Worm (Caenorhabditis elegans) whole organism, midembryonic: ENCODE data around the gene gsp-1.

Experiments used
- T22C8.4 ChIP-seq: fragments of 200-800 bp; sonication (Bioruptor generic); IDR thresholded peaks from 2 replicates; pipeline ENCODE4 v1.3.6; 2022; ENCODE audit warnings: missing genetic modification characterization, missing compliant biosample characterization
- cog-1 ChIP-seq: sonication (generic microtip); optimal IDR thresholded peaks from 2 replicates; lab custom pipeline; 2016; ENCODE audit warnings: missing genetic modification characterization, missing compliant biosample characterization
- flt-1 ChIP-seq: fragments of 200-800 bp; sonication (Bioruptor generic); IDR thresholded peaks from 2 replicates; pipeline ENCODE4 v1.3.6; 2022; ENCODE audit warnings: missing genetic modification characterization, missing compliant biosample characterization
- klf-2 ChIP-seq: fragments of 200-800 bp; sonication (Bioruptor generic); conservative IDR thresholded peaks from 2 replicates; pipeline ENCODE4 v1.3.6; 2022; ENCODE audit warnings: missing genetic modification reagents, missing genetic modification characterization, missing compliant biosample characterization
- med-1 ChIP-seq: sonication (generic microtip); optimal IDR thresholded peaks from 2 replicates; lab custom pipeline; 2017; ENCODE audit warnings: missing genetic modification characterization, mild to moderate bottlenecking, missing compliant biosample characterization, antibody characterized with exemption, missing genetic modification reagents; ENCODE audit not compliant: insufficient read depth
- ref-1 ChIP-seq: fragments of 200-800 bp; sonication (Bioruptor generic); conservative IDR thresholded peaks from 2 replicates; pipeline ENCODE4 v1.3.6; 2022; ENCODE audit warnings: missing genetic modification reagents, missing genetic modification characterization, missing compliant biosample characterization
- tab-1 ChIP-seq: fragments of 200-800 bp; sonication (Bioruptor generic); IDR thresholded peaks from 2 replicates; pipeline ENCODE4 v1.3.6; 2022; ENCODE audit warnings: missing genetic modification characterization, missing compliant biosample characterization
- ztf-23 ChIP-seq: fragments of 200-800 bp; sonication (Bioruptor generic); IDR thresholded peaks from 2 replicates; pipeline ENCODE4 v1.3.6; 2022; ENCODE audit warnings: missing genetic modification reagents, missing genetic modification characterization, missing compliant biosample characterization
- ztf-29 ChIP-seq: fragments of 200-800 bp; sonication (Bioruptor generic); IDR thresholded peaks from 2 replicates; pipeline ENCODE4 v1.3.6; 2022; ENCODE audit warnings: missing genetic modification reagents, missing genetic modification characterization, missing compliant biosample characterization

DNA sequence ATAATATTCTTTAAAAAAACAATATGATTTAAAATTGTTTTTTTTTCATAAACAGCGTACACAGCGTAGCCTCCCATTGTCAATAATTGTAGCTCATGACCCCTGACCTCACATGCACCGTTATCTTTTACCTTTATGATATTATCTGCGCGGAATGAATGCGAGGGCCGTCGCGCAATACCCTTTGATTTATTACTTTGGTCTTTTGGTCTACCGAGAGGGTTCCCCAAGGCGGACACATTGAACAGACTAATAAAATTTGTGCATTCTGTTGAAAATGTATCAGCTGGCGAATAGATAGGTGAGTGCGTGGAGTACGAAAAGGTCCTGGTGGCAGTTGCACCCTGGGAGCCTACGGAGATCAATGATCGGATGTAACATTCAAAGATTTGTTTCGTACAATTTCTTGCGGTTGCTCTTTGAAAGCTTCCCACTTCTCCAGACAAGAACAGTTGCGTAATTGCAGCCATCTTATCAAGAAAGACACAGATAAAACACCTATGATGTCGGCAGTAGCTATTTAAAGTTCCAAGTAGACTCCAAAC, 38.2 kb downstream of the gsp-1 start:
- TF ChIP-seq ref-1 (no peak), med-1 (GFP tag; lab: Kevin White, UChicago) (no peak), cog-1 (tag; lab: Kevin White, UChicago) (no peak), ztf-29 (GFP tag; lab: Robert Waterston, UW) (no peak), klf-2 (GFP tag; lab: Robert Waterston, UW) (no peak), T22C8.4 (GFP tag; lab: Robert Waterston, UW) (no peak), ztf-23 (GFP tag; lab: Robert Waterston, UW) (no peak), flt-1 (GFP tag; lab: Robert Waterston, UW) (no peak), tab-1 (GFP tag; lab: Robert Waterston, UW) (no peak)
